Worm (Caenorhabditis elegans) whole organism, L4 larva: ENCODE measurements around the gene srj-7.

Source experiments
- nhr-25 ChIP-seq: sonication (generic microtip); optimal IDR thresholded peaks from 2 replicates; lab custom pipeline; 2017; ENCODE audit warnings: missing genetic modification characterization, mild to moderate bottlenecking, missing compliant biosample characterization, antibody characterized with exemption, moderate library complexity, borderline replicate concordance; ENCODE audit not compliant: insufficient read depth
- nhr-6 ChIP-seq: fragments of 150-350 bp; optimal IDR thresholded peaks from 2 replicates; lab custom pipeline; 2014; ENCODE audit warnings: missing biosample characterization, missing genetic modification characterization
- snpc-4 ChIP-seq: fragments of 150-350 bp; optimal IDR thresholded peaks from 2 replicates; lab custom pipeline; 2014; ENCODE audit warnings: missing biosample characterization, missing genetic modification characterization
- spr-1 ChIP-seq: sonication (generic microtip); optimal IDR thresholded peaks from 2 replicates; lab custom pipeline; 2016; ENCODE audit warnings: mild to moderate bottlenecking, missing genetic modification characterization, missing compliant biosample characterization
- unc-62 ChIP-seq, 3 experiments: fragments of 150-350 bp in 1 of 3; sonication (generic microtip); optimal IDR thresholded peaks in 2 of 3; peaks in 1 of 3; 1 replicate in 1 of 3; 2 replicates in 2 of 3; lab custom pipeline; 2014 to 2017; ENCODE audit warnings: missing biosample characterization in 3 of 3, missing genetic modification characterization in 3 of 3, missing genetic modification reagents in 3 of 3, missing genotype in 1 of 3

ce11 chrV:3227373-3227772 is 17.4 kb upstream of the srj-7 start, which contains the start of gene K08D9.2:
- TF ChIP-seq snpc-4 (no peak), unc-62 (GFP tag; optimal IDR thresholded peaks at IDR 0.05 in 1 of 2; lab: Kevin White, UChicago) (no peak), unc-62 (tag; optimal IDR thresholded peaks at IDR 0.05; lab: Kevin White, UChicago) (no peak), spr-1 (tag; lab: Kevin White, UChicago) (no peak), nhr-25 (no peak), nhr-6 (tag; lab: Kevin White, UChicago) (no peak)
